Fruit fly (Drosophila melanogaster) whole organism, embryonic: ENCODE measurements around the gene CG15012.

Experiments used
- Atf-2 ChIP-seq: fragments of 200-800 bp; sonication (Bioruptor generic); optimal IDR thresholded peaks from 2 replicates; lab custom pipeline; 2016; ENCODE audit warnings: missing biosample characterization, missing genetic modification characterization
- B-H2 ChIP-seq: fragments of 200-800 bp; sonication (Bioruptor generic); optimal IDR thresholded peaks from 2 replicates; lab custom pipeline; 2018; ENCODE audit warnings: missing biosample characterization, mild to moderate bottlenecking, missing genetic modification characterization
- CG1024 ChIP-seq: fragments of 200-800 bp; sonication (Bioruptor generic); IDR thresholded peaks from 2 replicates; pipeline ENCODE4 v1.3.6; 2022; ENCODE audit warnings: missing biosample characterization, missing genetic modification characterization
- CG10366 ChIP-seq: fragments of 200-800 bp; sonication (Bioruptor generic); IDR thresholded peaks from 2 replicates; pipeline ENCODE4 v1.3.6; 2022; ENCODE audit warnings: missing biosample characterization, missing genetic modification characterization
- CG10431 ChIP-seq: fragments of 200-800 bp; sonication (Bioruptor generic); optimal IDR thresholded peaks from 3 replicates; lab custom pipeline; 2018; ENCODE audit warnings: missing biosample characterization, mild to moderate bottlenecking, missing genetic modification characterization
- CG11696 ChIP-seq: fragments of 200-800 bp; sonication (Bioruptor generic); IDR thresholded peaks from 2 replicates; pipeline ENCODE4 v1.3.6; 2022; ENCODE audit warnings: missing biosample characterization, missing genetic modification characterization
- CG11723 ChIP-seq: fragments of 200-800 bp; sonication (Bioruptor generic); optimal IDR thresholded peaks from 2 replicates; lab custom pipeline; 2017; ENCODE audit warnings: missing biosample characterization, mild to moderate bottlenecking, missing genetic modification characterization
- CG12659 ChIP-seq: fragments of 200-800 bp; sonication (Bioruptor generic); optimal IDR thresholded peaks from 3 replicates; lab custom pipeline; 2017; ENCODE audit warnings: mild to moderate bottlenecking, missing biosample characterization, missing genetic modification reagents, missing genetic modification characterization
- CG14050 ChIP-seq: fragments of 200-800 bp; sonication (Bioruptor generic); IDR thresholded peaks from 3 replicates; pipeline ENCODE4 v1.3.6; 2022; ENCODE audit warnings: missing biosample characterization, missing genetic modification characterization
- CG14965 ChIP-seq: fragments of 200-800 bp; sonication (Bioruptor generic); optimal IDR thresholded peaks from 2 replicates; lab custom pipeline; 2016; ENCODE audit warnings: missing biosample characterization, missing genetic modification characterization, borderline replicate concordance
- CG15269 ChIP-seq: fragments of 200-800 bp; sonication (Bioruptor generic); optimal IDR thresholded peaks from 2 replicates; lab custom pipeline; 2018; ENCODE audit warnings: missing biosample characterization, mild to moderate bottlenecking, missing genetic modification characterization, moderate library complexity
- CG1602 ChIP-seq: fragments of 200-800 bp; sonication (Bioruptor generic); optimal IDR thresholded peaks from 3 replicates; lab custom pipeline; 2016; ENCODE audit warnings: missing biosample characterization, missing genetic modification characterization
- CG16815 ChIP-seq: fragments of 200-800 bp; sonication (Bioruptor generic); optimal IDR thresholded peaks from 3 replicates; lab custom pipeline; 2017; ENCODE audit warnings: missing biosample characterization, mild to moderate bottlenecking, missing genetic modification characterization
- CG17829 ChIP-seq: fragments of 200-800 bp; optimal IDR thresholded peaks from 2 replicates; lab custom pipeline; 2019; ENCODE audit warnings: missing biosample characterization, mild to moderate bottlenecking, missing genetic modification characterization, moderate library complexity
- CG18262 ChIP-seq: fragments of 200-800 bp; optimal IDR thresholded peaks from 3 replicates; lab custom pipeline; 2019; ENCODE audit warnings: missing biosample characterization, mild to moderate bottlenecking, missing genetic modification characterization, moderate library complexity
- CG1832 ChIP-seq: fragments of 200-800 bp; sonication (Bioruptor generic); optimal IDR thresholded peaks from 2 replicates; lab custom pipeline; 2017; ENCODE audit warnings: missing biosample characterization, mild to moderate bottlenecking, missing genetic modification characterization, inconsistent platforms
- CG2129 ChIP-seq: fragments of 200-800 bp; sonication (Bioruptor generic); IDR thresholded peaks from 2 replicates; pipeline ENCODE4 v1.3.6; 2022; ENCODE audit warnings: missing biosample characterization, missing genetic modification characterization; ENCODE audit not compliant: partially characterized antibody
- CG2712 ChIP-seq: fragments of 200-800 bp; optimal IDR thresholded peaks from 3 replicates; lab custom pipeline; 2019; ENCODE audit warnings: missing biosample characterization, mild to moderate bottlenecking, missing genetic modification characterization, moderate library complexity
- CG31388 ChIP-seq: fragments of 200-800 bp; sonication (Bioruptor generic); optimal IDR thresholded peaks from 2 replicates; lab custom pipeline; 2016; ENCODE audit warnings: missing biosample characterization, missing genetic modification characterization
- CG32532 ChIP-seq: fragments of 200-800 bp; sonication (Bioruptor generic); IDR thresholded peaks from 2 replicates; pipeline ENCODE4 v1.3.6; 2022; ENCODE audit warnings: missing biosample characterization, missing genetic modification characterization
- CG34224 ChIP-seq: fragments of 200-800 bp; sonication (Bioruptor generic); IDR thresholded peaks from 3 replicates; pipeline ENCODE4 v1.3.6; 2022; ENCODE audit warnings: missing biosample characterization, missing genetic modification characterization; ENCODE audit not compliant: partially characterized antibody
- CG5180 ChIP-seq: fragments of 200-800 bp; sonication (Bioruptor generic); optimal IDR thresholded peaks from 3 replicates; lab custom pipeline; 2017; ENCODE audit warnings: missing biosample characterization, missing genetic modification characterization, mild to moderate bottlenecking, moderate library complexity, missing genetic modification reagents
- CG5245 ChIP-seq: fragments of 200-800 bp; sonication (Bioruptor generic); optimal IDR thresholded peaks from 3 replicates; lab custom pipeline; 2016; ENCODE audit warnings: missing biosample characterization, missing genetic modification characterization
- CG6689 ChIP-seq: fragments of 200-800 bp; sonication (Bioruptor generic); IDR thresholded peaks from 2 replicates; pipeline ENCODE4 v1.3.6; 2022; ENCODE audit warnings: missing biosample characterization, missing genetic modification characterization
- CG7372 ChIP-seq: fragments of 200-800 bp; sonication (Bioruptor generic); IDR thresholded peaks from 2 replicates; pipeline ENCODE4 v1.3.6; 2022; ENCODE audit warnings: missing biosample characterization, missing genetic modification characterization
- CG8765 ChIP-seq: fragments of 200-800 bp; sonication (Bioruptor generic); IDR thresholded peaks from 2 replicates; pipeline ENCODE4 v1.3.6; 2022; ENCODE audit warnings: missing biosample characterization, missing genetic modification characterization
- CG8924 ChIP-seq: fragments of 200-800 bp; optimal IDR thresholded peaks from 3 replicates; lab custom pipeline; 2019; ENCODE audit warnings: missing biosample characterization, mild to moderate bottlenecking, missing genetic modification characterization, moderate library complexity
- CG9437 ChIP-seq: fragments of 200-800 bp; sonication (Bioruptor generic); optimal IDR thresholded peaks from 2 replicates; lab custom pipeline; 2018; ENCODE audit warnings: missing biosample characterization, mild to moderate bottlenecking, missing genetic modification characterization
- Chrac-16 ChIP-seq: fragments of 200-800 bp; sonication (Bioruptor generic); optimal IDR thresholded peaks from 3 replicates; lab custom pipeline; 2016; ENCODE audit warnings: missing biosample characterization, missing genetic modification characterization
- Dek ChIP-seq: fragments of 200-800 bp; sonication (Bioruptor generic); optimal IDR thresholded peaks from 3 replicates; lab custom pipeline; 2019; ENCODE audit warnings: missing biosample characterization, mild to moderate bottlenecking, missing genetic modification characterization, moderate library complexity
- Dfd ChIP-seq, 2 experiments: fragments of >200 bp; optimal IDR thresholded peaks; 2 replicates each; lab custom pipeline; 2017; ENCODE audit warnings: missing biosample characterization in 2 of 2, missing genetic modification characterization in 2 of 2
- Ets65A ChIP-seq: fragments of 200-800 bp; sonication (Bioruptor generic); peaks from one replicate; lab custom pipeline; 2016; ENCODE audit warnings: missing biosample characterization, missing genetic modification characterization
- Gug ChIP-seq: fragments of 200-800 bp; sonication (Bioruptor generic); IDR thresholded peaks from 4 replicates; pipeline ENCODE4 v1.3.6; 2022; ENCODE audit warnings: missing biosample characterization, missing genetic modification characterization
- MESR4 ChIP-seq: fragments of 200-800 bp; sonication (Bioruptor generic); optimal IDR thresholded peaks from 2 replicates; lab custom pipeline; 2018; ENCODE audit warnings: missing biosample characterization, mild to moderate bottlenecking, missing genetic modification characterization, moderate library complexity
- Med ChIP-seq: fragments of 200-800 bp; sonication (Bioruptor generic); peaks from one replicate; lab custom pipeline; 2016; ENCODE audit warnings: missing biosample characterization, missing genetic modification characterization, mild to moderate bottlenecking, inconsistent platforms, moderate library complexity
- Poxn ChIP-seq: fragments of 200-800 bp; sonication (Bioruptor generic); IDR thresholded peaks from 2 replicates; pipeline ENCODE4 v1.3.6; 2022; ENCODE audit warnings: missing biosample characterization, missing genetic modification characterization
- Rx ChIP-seq: fragments of 200-800 bp; sonication (Bioruptor generic); IDR thresholded peaks from 2 replicates; pipeline ENCODE4 v1.3.6; 2022; ENCODE audit warnings: missing biosample characterization, missing genetic modification characterization
- bcd ChIP-seq: fragments of 200-800 bp; sonication (Bioruptor generic); optimal IDR thresholded peaks from 2 replicates; lab custom pipeline; 2017; ENCODE audit warnings: missing biosample characterization, mild to moderate bottlenecking, missing genetic modification characterization
- corto ChIP-seq: fragments of 200-800 bp; sonication (Bioruptor generic); optimal IDR thresholded peaks from 2 replicates; lab custom pipeline; 2016; ENCODE audit warnings: missing biosample characterization, mild to moderate bottlenecking, missing genetic modification characterization, moderate library complexity
- dysf ChIP-seq: fragments of 200-800 bp; sonication (Bioruptor generic); IDR thresholded peaks from 3 replicates; pipeline ENCODE4 v1.3.6; 2022; ENCODE audit warnings: missing biosample characterization, missing genetic modification characterization
- ewg ChIP-seq: fragments of 200-800 bp; sonication (Bioruptor generic); optimal IDR thresholded peaks from 3 replicates; lab custom pipeline; 2017; ENCODE audit warnings: mild to moderate bottlenecking, missing biosample characterization, missing genetic modification reagents, missing genetic modification characterization
- grau ChIP-seq: fragments of 200-800 bp; optimal IDR thresholded peaks from 3 replicates; lab custom pipeline; 2019; ENCODE audit warnings: missing biosample characterization, mild to moderate bottlenecking, missing genetic modification characterization, moderate library complexity
- gsb-n ChIP-seq: fragments of 200-800 bp; sonication (Bioruptor generic); optimal IDR thresholded peaks from 3 replicates; lab custom pipeline; 2018; ENCODE audit warnings: missing biosample characterization, mild to moderate bottlenecking, missing genetic modification characterization
- gt ChIP-seq: fragments of 200-800 bp; sonication (Bioruptor generic); IDR thresholded peaks from 2 replicates; pipeline ENCODE4 v1.3.6; 2022; ENCODE audit warnings: missing biosample characterization, missing genetic modification characterization
- lbe ChIP-seq: fragments of 200-800 bp; sonication (Bioruptor generic); optimal IDR thresholded peaks from 2 replicates; lab custom pipeline; 2016; ENCODE audit warnings: missing biosample characterization, mild to moderate bottlenecking, missing genetic modification characterization
- onecut ChIP-seq: fragments of 200-800 bp; sonication (Bioruptor generic); IDR thresholded peaks from 2 replicates; pipeline ENCODE4 v1.3.6; 2022; ENCODE audit warnings: missing biosample characterization, missing genetic modification characterization
- seq ChIP-seq: fragments of 200-800 bp; sonication (Bioruptor generic); IDR thresholded peaks from 2 replicates; pipeline ENCODE4 v1.3.6; 2022; ENCODE audit warnings: missing biosample characterization, missing genetic modification characterization
- sisA ChIP-seq: fragments of 200-800 bp; sonication (Bioruptor generic); IDR thresholded peaks from 2 replicates; pipeline ENCODE4 v1.3.6; 2022; ENCODE audit warnings: missing biosample characterization, missing genetic modification characterization
- sob ChIP-seq: fragments of 200-800 bp; sonication (Bioruptor generic); IDR thresholded peaks from 2 replicates; pipeline ENCODE4 v1.3.6; 2022; ENCODE audit warnings: missing biosample characterization, missing genetic modification characterization
- tio ChIP-seq: fragments of 200-800 bp; sonication (Bioruptor generic); optimal IDR thresholded peaks from 2 replicates; lab custom pipeline; 2017; ENCODE audit warnings: missing biosample characterization, missing genetic modification characterization, inconsistent platforms
- yki ChIP-seq: fragments of >200 bp; optimal IDR thresholded peaks from 3 replicates; lab custom pipeline; 2018
- zfh2 ChIP-seq: fragments of 200-800 bp; sonication (Bioruptor generic); optimal IDR thresholded peaks from 2 replicates; lab custom pipeline; 2016; ENCODE audit warnings: missing biosample characterization, missing genetic modification characterization

CG15012 gene

DNA sequence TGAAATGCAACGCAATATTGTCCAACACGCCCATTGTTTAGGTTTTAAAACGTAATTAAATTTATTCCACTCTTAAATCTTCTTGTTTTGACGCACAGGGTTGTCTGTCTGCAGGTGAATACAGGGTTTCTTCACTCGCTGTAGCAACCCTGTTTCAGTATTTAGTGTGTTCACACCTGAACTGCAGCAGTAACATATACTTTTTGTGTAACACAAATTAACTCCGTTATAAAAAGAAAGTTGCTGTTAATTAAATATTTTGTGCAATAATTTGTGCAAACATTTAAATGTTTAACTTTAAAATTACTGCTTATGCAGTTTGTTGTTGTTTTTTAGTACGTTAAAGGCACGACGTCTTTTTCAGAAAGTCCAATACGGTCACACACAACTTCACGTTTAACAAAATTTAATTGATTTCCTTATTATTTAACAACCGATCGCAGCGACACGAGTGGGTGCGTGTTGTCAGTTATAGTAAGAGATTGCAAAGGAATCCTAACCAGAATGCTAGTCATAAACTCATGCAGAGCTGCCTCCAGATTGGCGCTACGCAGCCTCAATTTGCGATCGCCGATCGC, at the start of gene CG15012, which contains the start of gene Fdx2 (continued):
- no peak for TF ChIP-seq seq
- no peak for TF ChIP-seq CG7372 (GFP tag; lab: Robert Waterston, UW)
- no peak for TF ChIP-seq CG10431
- no peak; the same call in 1 of the 2 replicates for TF ChIP-seq onecut
- no peak for TF ChIP-seq CG14050 (GFP tag; lab: Robert Waterston, UW)
- peak; percentile 28 for TF ChIP-seq CG9437 (GFP tag; lab: Kevin White, UChicago)
- no peak for TF ChIP-seq yki (lab: Kevin White, UChicago)
- TF ChIP-seq Med (GFP tag; lab: Kevin White, UChicago), result peak; percentile 88
- TF ChIP-seq Rx, result no peak
- no peak for TF ChIP-seq gt
- TF ChIP-seq CG16815 (GFP tag; lab: Kevin White, UChicago), result no peak
- no peak for TF ChIP-seq CG31388 (GFP tag; lab: Kevin White, UChicago)
- TF ChIP-seq Dfd (GFP tag; optimal IDR thresholded peaks at IDR 0.05; lab: Kevin White, UChicago), result no peak
- no peak for TF ChIP-seq CG2129
- TF ChIP-seq Dek (tag; lab: Kevin White, UChicago), result no peak
- no peak for TF ChIP-seq lbe (GFP tag; lab: Kevin White, UChicago)
- TF ChIP-seq tio (GFP tag; lab: Kevin White, UChicago), result no peak
- peak; percentile 67 for TF ChIP-seq CG8924 (tag; lab: Kevin White, UChicago)
- no peak for TF ChIP-seq Atf-2 (GFP tag; lab: Kevin White, UChicago)
- TF ChIP-seq grau (tag; lab: Kevin White, UChicago), result peak; percentile 41
- no peak for TF ChIP-seq bcd (GFP tag; lab: Kevin White, UChicago)
- no peak for TF ChIP-seq CG11696 (GFP tag; lab: Robert Waterston, UW)
- TF ChIP-seq dysf (GFP tag; lab: Robert Waterston, UW), result no peak
- no peak for TF ChIP-seq Poxn (GFP tag; lab: Robert Waterston, UW)
- peak; percentile 84 for TF ChIP-seq MESR4 (GFP tag; lab: Kevin White, UChicago)
- no peak for TF ChIP-seq CG14965 (GFP tag; lab: Kevin White, UChicago)
- peak; percentile 40 for TF ChIP-seq CG18262 (tag; lab: Kevin White, UChicago)
- no peak for TF ChIP-seq B-H2 (GFP tag; lab: Kevin White, UChicago)
- no peak for TF ChIP-seq sob
- no peak for TF ChIP-seq corto (GFP tag; lab: Kevin White, UChicago)
- peak; percentile 77 for TF ChIP-seq Ets65A (GFP tag; lab: Kevin White, UChicago)
- peak; percentile 62 for TF ChIP-seq CG2712 (tag; lab: Kevin White, UChicago)
- TF ChIP-seq gsb-n (tag; lab: Kevin White, UChicago), result no peak
- no peak for TF ChIP-seq CG5245 (GFP tag; lab: Kevin White, UChicago)
- no peak for TF ChIP-seq Gug (GFP tag; lab: Robert Waterston, UW)
- peak; percentile 64 for TF ChIP-seq CG17829
- TF ChIP-seq CG34224, result peak; percentile 53; the same call in 1 of the 3 replicates
- TF ChIP-seq CG1602 (GFP tag; lab: Kevin White, UChicago), result no peak
- no peak for TF ChIP-seq CG6689 (GFP tag; lab: Robert Waterston, UW)
- TF ChIP-seq zfh2 (GFP tag; lab: Kevin White, UChicago), result no peak
- TF ChIP-seq CG15269 (tag; lab: Kevin White, UChicago), result no peak
- TF ChIP-seq sisA (GFP tag; lab: Robert Waterston, UW), result no peak
- no peak; the same call in 1 of the 2 replicates for TF ChIP-seq CG32532
- TF ChIP-seq CG1832 (GFP tag; lab: Kevin White, UChicago), result no peak
- TF ChIP-seq ewg (GFP tag; lab: Kevin White, UChicago), result no peak
- no peak for TF ChIP-seq CG5180
- TF ChIP-seq CG1024 (GFP tag; lab: Robert Waterston, UW), result no peak
- TF ChIP-seq Chrac-16 (GFP tag; lab: Kevin White, UChicago), result peak; percentile 1
- no peak for TF ChIP-seq CG11723
- TF ChIP-seq CG8765, result no peak
- TF ChIP-seq CG10366 (GFP tag; lab: Robert Waterston, UW), result peak; percentile 44
- peak; percentile 69 for TF ChIP-seq CG12659 (GFP tag; lab: Kevin White, UChicago)
